Fruit fly (Drosophila melanogaster): ENCODE data around the gene Sym.

Sym gene

DNA sequence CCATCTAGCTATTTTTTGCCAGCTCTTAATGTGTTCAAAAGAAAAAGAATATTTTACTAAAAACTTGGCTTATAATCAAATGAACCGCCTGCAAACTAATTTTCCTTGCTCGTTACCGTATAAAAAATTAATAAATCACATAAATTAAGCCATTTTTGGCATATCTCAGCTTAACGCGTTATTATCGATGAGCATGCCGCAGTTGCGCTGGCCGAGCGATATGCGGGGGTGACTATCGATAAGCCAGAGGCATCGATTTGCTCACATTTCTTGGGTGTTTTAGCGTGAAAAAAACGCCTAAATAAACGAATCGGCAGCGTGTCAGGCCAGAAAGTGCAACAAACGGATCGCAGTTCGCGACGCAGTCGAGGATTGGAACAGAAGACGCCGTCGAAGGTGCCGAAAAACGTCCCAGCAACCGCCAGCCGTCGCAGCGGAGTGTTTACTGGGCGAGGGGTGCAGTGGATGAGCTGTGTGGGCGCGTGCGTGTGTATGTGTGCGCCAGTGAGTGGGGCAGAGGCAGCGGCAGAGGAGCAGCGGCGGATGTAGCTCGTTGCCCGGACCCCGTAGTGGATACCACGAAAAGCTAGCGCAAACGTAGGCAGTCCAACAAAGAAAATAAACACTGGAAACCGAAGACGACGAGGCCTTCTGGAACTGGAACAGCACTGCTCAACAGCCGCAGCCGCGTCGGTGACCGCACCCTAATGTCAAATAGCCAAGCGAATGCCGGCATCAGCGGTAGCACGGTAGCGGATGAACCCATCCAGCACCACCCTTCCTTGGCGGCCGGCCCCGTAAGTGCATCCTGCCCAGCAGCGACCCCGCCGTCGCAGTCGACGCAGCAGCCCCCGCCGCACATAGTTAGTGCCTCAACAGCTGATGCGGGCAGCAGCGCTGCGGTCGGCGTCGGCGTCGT, at the start of gene Sym, which contains the start of gene Madm:
Gene Sym, minus strand, starts transcription at position 199 of the 919 bp plus-strand sequence.
Gene Madm, plus strand, starts transcription at position 233 of the 919 bp plus-strand sequence.
- no peak for TF ChIP-seq CG8301 (tag; optimal IDR thresholded peaks at IDR 0.05)
- TF ChIP-seq CG8159 (tag; optimal IDR thresholded peaks at IDR 0.05) = no peak
- no peak for TF ChIP-seq CG10348 (GFP tag; IDR thresholded peaks at IDR 0.05)
- no peak for TF ChIP-seq CG13204 (GFP tag; optimal IDR thresholded peaks at IDR 0.05)
- no peak for TF ChIP-seq fd96Ca (GFP tag; IDR thresholded peaks at IDR 0.05)
- no peak for TF ChIP-seq Ets98B (GFP tag; IDR thresholded peaks at IDR 0.05)
- TF ChIP-seq CG15710 (tag; optimal IDR thresholded peaks at IDR 0.05) = no peak
- no peak for TF ChIP-seq CG17806 (tag; optimal IDR thresholded peaks at IDR 0.05)
- TF ChIP-seq CG34367 (tag; optimal IDR thresholded peaks at IDR 0.05) = no peak
- no peak for TF ChIP-seq D1 (tag; optimal IDR thresholded peaks at IDR 0.05)
- TF ChIP-seq CG32121 (GFP tag; IDR thresholded peaks at IDR 0.05) = no peak
- TF ChIP-seq Snoo (tag; optimal IDR thresholded peaks at IDR 0.05) = no peak
- TF ChIP-seq CG4496 (GFP tag; IDR thresholded peaks at IDR 0.05) = no peak

DNA sequence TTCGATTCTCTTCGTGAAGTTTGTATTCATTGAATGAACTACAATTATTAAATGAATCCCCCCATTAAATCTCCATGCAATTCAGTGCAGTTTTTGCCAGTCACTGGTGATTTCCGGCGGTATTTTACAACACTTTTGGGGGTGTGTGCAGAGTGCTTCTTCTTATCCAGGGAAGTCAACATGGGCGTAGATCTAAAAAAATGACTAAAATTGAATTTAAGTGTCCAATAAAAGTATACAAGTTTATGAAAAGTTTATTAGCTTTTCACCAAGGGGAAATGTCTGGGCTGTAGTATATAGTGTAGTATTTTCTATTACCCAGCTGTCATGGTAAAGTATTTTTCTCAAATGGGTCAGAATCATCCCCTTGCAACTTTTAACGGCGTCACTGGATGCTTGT, 49.2 kb upstream of the Sym start, which contains the start of gene Hpf1:
Gene Hpf1, plus strand, starts transcription at position 383 of the 400 bp plus-strand sequence.
- peak; percentile 99 for TF ChIP-seq Snoo (tag; optimal IDR thresholded peaks at IDR 0.05)
- TF ChIP-seq fd96Ca (GFP tag; IDR thresholded peaks at IDR 0.05) = peak; percentile 99
- peak; percentile 98 for TF ChIP-seq Ets98B (GFP tag; IDR thresholded peaks at IDR 0.05)
- peak; percentile 98 for TF ChIP-seq CG12605 (GFP tag; IDR thresholded peaks at IDR 0.05)
- TF ChIP-seq CG10348 (GFP tag; IDR thresholded peaks at IDR 0.05) = peak; percentile 97
- peak; percentile 99 for TF ChIP-seq CG8159 (tag; optimal IDR thresholded peaks at IDR 0.05)
- TF ChIP-seq CG32121 (GFP tag; IDR thresholded peaks at IDR 0.05) = peak; percentile 99
- TF ChIP-seq CG14655 (GFP tag; optimal IDR thresholded peaks at IDR 0.05) = peak; percentile 99
- peak; percentile 99 for TF ChIP-seq CG17806 (tag; optimal IDR thresholded peaks at IDR 0.05)
- TF ChIP-seq rn (GFP tag; IDR thresholded peaks at IDR 0.05) = peak; percentile 96
- TF ChIP-seq CG9948 (tag; optimal IDR thresholded peaks at IDR 0.05) = peak; percentile 99
- peak; percentile 92 for TF ChIP-seq CG13204 (GFP tag; optimal IDR thresholded peaks at IDR 0.05)
- TF ChIP-seq Pif1A (GFP tag; optimal IDR thresholded peaks at IDR 0.05) = peak; percentile 99
- TF ChIP-seq CG34367 (tag; optimal IDR thresholded peaks at IDR 0.05) = peak; percentile 99
- peak; percentile 99 for TF ChIP-seq Pif1B (GFP tag; optimal IDR thresholded peaks at IDR 0.05)
- peak; percentile 99 for TF ChIP-seq CG4496 (GFP tag; IDR thresholded peaks at IDR 0.05)
- TF ChIP-seq EcR (GFP tag; optimal IDR thresholded peaks at IDR 0.05) = peak; percentile 63
- peak; percentile 98 for TF ChIP-seq gl (tag; optimal IDR thresholded peaks at IDR 0.05)
- peak; percentile 99 for TF ChIP-seq CG15710 (tag; optimal IDR thresholded peaks at IDR 0.05)
- no peak for TF ChIP-seq D1 (tag; optimal IDR thresholded peaks at IDR 0.05)
- TF ChIP-seq CG8301 (tag; optimal IDR thresholded peaks at IDR 0.05) = peak; percentile 99

DNA sequence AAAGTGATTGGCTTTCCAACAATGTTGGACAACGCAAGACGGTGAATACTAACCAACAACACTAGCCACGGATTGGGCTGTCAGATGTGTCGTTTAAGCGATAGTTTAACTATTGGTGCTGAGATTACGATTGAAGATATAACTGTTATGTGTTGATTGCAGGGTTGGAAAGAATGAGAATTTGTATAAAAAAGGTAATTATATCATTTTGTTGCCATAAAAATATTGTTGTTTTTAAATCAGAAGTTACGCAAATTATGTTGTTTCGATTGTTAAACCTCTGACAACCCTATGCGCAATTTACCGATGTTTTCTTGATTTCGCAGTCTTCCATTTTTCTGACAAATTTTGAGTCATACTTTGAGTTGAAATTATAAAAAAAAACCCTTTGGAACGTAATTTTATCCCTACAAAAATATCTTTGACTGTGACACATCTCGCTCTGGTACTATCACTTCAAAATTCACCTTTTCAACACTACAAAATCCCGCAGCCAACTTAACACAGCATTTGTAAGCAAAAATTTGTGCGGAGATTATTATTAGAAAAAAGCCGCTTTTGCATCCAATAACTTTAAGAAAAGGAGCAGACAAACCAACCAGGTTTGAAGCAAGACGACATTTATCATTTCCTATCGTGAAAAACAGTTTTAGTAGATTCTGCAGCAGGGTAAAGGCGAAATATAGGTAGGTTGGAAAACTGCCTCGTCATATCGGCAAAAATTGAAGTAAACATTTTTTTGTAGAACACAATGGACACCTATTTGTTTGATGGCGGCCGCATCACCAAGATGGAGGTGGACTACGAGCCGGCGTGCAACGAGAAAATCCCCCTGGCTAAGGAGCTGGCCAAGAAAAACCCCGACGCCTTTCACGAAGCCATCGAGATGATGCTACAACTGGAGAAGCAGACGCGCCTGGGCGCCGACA, 47.0 kb upstream of the Sym start, which contains the start of the genes Hat1 and Rpn5:
Gene Hat1, minus strand, starts transcription at position 360 of the 929 bp plus-strand sequence.
Gene Rpn5, plus strand, starts transcription at position 469 of the 929 bp plus-strand sequence.
- TF ChIP-seq EcR (GFP tag; optimal IDR thresholded peaks at IDR 0.05) = no peak
- TF ChIP-seq CG9948 (tag; optimal IDR thresholded peaks at IDR 0.05) = peak; percentile 54
- TF ChIP-seq CG15710 (tag; optimal IDR thresholded peaks at IDR 0.05) = peak; percentile 66
- peak; percentile 56; the same call in 1 of the 2 replicates for TF ChIP-seq Ets98B (GFP tag; IDR thresholded peaks at IDR 0.05)
- TF ChIP-seq CG4496 (GFP tag; IDR thresholded peaks at IDR 0.05) = peak; percentile 68
- no peak for TF ChIP-seq CG13204 (GFP tag; optimal IDR thresholded peaks at IDR 0.05)
- TF ChIP-seq CG34367 (tag; optimal IDR thresholded peaks at IDR 0.05) = peak; percentile 49
- TF ChIP-seq rn (GFP tag; IDR thresholded peaks at IDR 0.05) = no peak; the same call in 1 of the 2 replicates
- peak; percentile 41 for TF ChIP-seq CG17806 (tag; optimal IDR thresholded peaks at IDR 0.05)
- TF ChIP-seq fd96Ca (GFP tag; IDR thresholded peaks at IDR 0.05) = peak; percentile 64; the same call in 2 of the 3 replicates
- no peak for TF ChIP-seq CG12605 (GFP tag; IDR thresholded peaks at IDR 0.05)
- TF ChIP-seq CG8159 (tag; optimal IDR thresholded peaks at IDR 0.05) = peak; percentile 71
- no peak for TF ChIP-seq D1 (tag; optimal IDR thresholded peaks at IDR 0.05)
- TF ChIP-seq CG32121 (GFP tag; IDR thresholded peaks at IDR 0.05) = no peak
- TF ChIP-seq Snoo (tag; optimal IDR thresholded peaks at IDR 0.05) = peak; percentile 70
- TF ChIP-seq CG8301 (tag; optimal IDR thresholded peaks at IDR 0.05) = peak; percentile 61
- peak; percentile 79 for TF ChIP-seq Pif1A (GFP tag; optimal IDR thresholded peaks at IDR 0.05)
- TF ChIP-seq Pif1B (GFP tag; optimal IDR thresholded peaks at IDR 0.05) = peak; percentile 63
- peak; percentile 3 for TF ChIP-seq gl (tag; optimal IDR thresholded peaks at IDR 0.05)
- no peak for TF ChIP-seq CG10348 (GFP tag; IDR thresholded peaks at IDR 0.05)
- peak; percentile 71 for TF ChIP-seq CG14655 (GFP tag; optimal IDR thresholded peaks at IDR 0.05)

DNA sequence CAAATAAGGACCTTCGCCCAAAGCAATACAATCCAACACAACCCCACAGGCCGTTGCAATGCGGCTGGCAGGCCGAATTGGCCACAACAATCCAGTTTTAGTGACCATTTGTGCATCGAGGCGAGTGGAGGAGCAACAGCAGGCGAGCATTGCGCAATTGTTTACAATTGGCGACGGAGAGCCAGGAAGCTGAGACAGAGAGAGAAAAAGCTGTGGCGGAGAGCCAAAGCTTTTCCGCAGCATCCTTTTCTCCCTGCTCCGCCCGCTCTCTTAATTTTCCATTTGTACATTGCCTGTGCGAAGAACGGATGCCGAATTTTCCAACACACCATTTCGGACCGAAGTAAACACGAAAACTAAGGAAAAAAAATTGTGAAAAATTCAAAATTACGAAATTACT, 39.2 kb upstream of the Sym start, which contains the start of gene kat-60L1:
Gene kat-60L1, plus strand, starts transcription at position 301 of the 400 bp plus-strand sequence.
- no peak for TF ChIP-seq rn (GFP tag; IDR thresholded peaks at IDR 0.05)
- TF ChIP-seq CG9948 (tag; optimal IDR thresholded peaks at IDR 0.05) = no peak

DNA sequence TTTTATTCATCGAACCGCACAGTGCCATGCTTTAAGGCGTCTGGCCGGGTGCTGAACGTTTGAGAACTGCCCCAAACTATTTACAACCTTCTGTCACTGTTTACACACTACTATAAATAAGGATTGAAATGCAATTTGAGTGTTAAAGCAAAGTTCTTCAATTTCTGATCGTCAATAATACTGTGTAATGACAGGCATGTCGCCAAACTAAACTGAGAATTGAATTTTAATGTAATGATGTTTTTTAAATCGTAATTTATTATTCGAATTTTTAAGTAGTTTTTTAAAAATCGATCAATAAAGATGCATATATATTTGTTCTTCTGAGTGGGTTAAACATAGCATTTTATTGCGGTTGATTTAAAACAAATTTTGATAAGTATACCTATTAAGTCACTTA, 38.7 kb upstream of the Sym start, which contains the start of gene CG2082:
Gene CG2082, minus strand, starts transcription at position 101 of the 400 bp plus-strand sequence.
- no peak for TF ChIP-seq EcR (GFP tag; optimal IDR thresholded peaks at IDR 0.05)
- TF ChIP-seq CG15710 (tag; optimal IDR thresholded peaks at IDR 0.05) = no peak
- no peak for TF ChIP-seq CG8159 (tag; optimal IDR thresholded peaks at IDR 0.05)
- no peak for TF ChIP-seq CG12605 (GFP tag; IDR thresholded peaks at IDR 0.05)
- TF ChIP-seq Ets98B (GFP tag; IDR thresholded peaks at IDR 0.05) = no peak
- no peak for TF ChIP-seq CG9948 (tag; optimal IDR thresholded peaks at IDR 0.05)

Measured in whole organism, pupa.